Worm (Caenorhabditis elegans): ENCODE data around the gene W07A12.8.

W07A12.8 gene

ce11 chrII:9169450-9169960, 3.9 kb upstream of the W07A12.8 start, which contains the start of gene dpl-1 (continued):
- TF ChIP-seq sptf-1 (tag; optimal IDR thresholded peaks at IDR 0.05), result no peak
- TF ChIP-seq sox-4 (tag; optimal IDR thresholded peaks at IDR 0.05), result no peak
- TF ChIP-seq nhr-84 (tag; optimal IDR thresholded peaks at IDR 0.05), result no peak
- no peak for TF ChIP-seq nhr-28 (tag; optimal IDR thresholded peaks at IDR 0.05)
- TF ChIP-seq nhr-71 (tag; optimal IDR thresholded peaks at IDR 0.05), result peak; percentile 46
- TF ChIP-seq ceh-8 (GFP tag; optimal IDR thresholded peaks at IDR 0.05), result no peak
- peak; percentile 25 for TF ChIP-seq swsn-7 (tag; optimal IDR thresholded peaks at IDR 0.05)
- no peak for TF ChIP-seq dsc-1 (tag; optimal IDR thresholded peaks at IDR 0.05)
- TF ChIP-seq ets-5 (GFP tag; IDR thresholded peaks at IDR 0.05), result no peak
- no peak for TF ChIP-seq egl-13 (tag; optimal IDR thresholded peaks at IDR 0.05)
- TF ChIP-seq grh-1 (GFP tag; IDR thresholded peaks at IDR 0.05), result no peak
- no peak for TF ChIP-seq lin-14 (GFP tag; optimal IDR thresholded peaks at IDR 0.05)
- no peak for TF ChIP-seq pax-3 (tag; optimal IDR thresholded peaks at IDR 0.05)
- TF ChIP-seq xbp-1 (tag; optimal IDR thresholded peaks at IDR 0.05), result peak; percentile 23
- TF ChIP-seq sup-37 (GFP tag; optimal IDR thresholded peaks at IDR 0.05), result no peak
- peak; percentile 32 for TF ChIP-seq mep-1 (tag; optimal IDR thresholded peaks at IDR 0.05)
- TF ChIP-seq aly-2 (tag; optimal IDR thresholded peaks at IDR 0.05), result no peak
- no peak for TF ChIP-seq pag-3 (tag; optimal IDR thresholded peaks at IDR 0.05; ENCODE audit: borderline replicate concordance, insufficient read depth)
- no peak for TF ChIP-seq fkh-10 (GFP tag; optimal IDR thresholded peaks at IDR 0.05)
- TF ChIP-seq lsy-2 (tag; optimal IDR thresholded peaks at IDR 0.05), result peak in 1 of 2 experiments; percentile 77
- no peak for TF ChIP-seq C04F5.9 (tag; optimal IDR thresholded peaks at IDR 0.05)
- TF ChIP-seq nhr-12 (tag; optimal IDR thresholded peaks at IDR 0.05), result no peak
- TF ChIP-seq unc-30 (tag; optimal IDR thresholded peaks at IDR 0.05), result no peak
- TF ChIP-seq nhr-20 (tag; optimal IDR thresholded peaks at IDR 0.05), result peak; percentile 10
- TF ChIP-seq egl-27 (tag; optimal IDR thresholded peaks at IDR 0.05), result no peak
- TF ChIP-seq tlp-1 (tag; optimal IDR thresholded peaks at IDR 0.05), result no peak
- no peak for TF ChIP-seq hlh-17 (GFP tag; optimal IDR thresholded peaks at IDR 0.05; ENCODE audit: borderline replicate concordance)
- no peak for TF ChIP-seq irx-1 (tag; optimal IDR thresholded peaks at IDR 0.05)
- TF ChIP-seq pqm-1 (tag; optimal IDR thresholded peaks at IDR 0.05), result no peak
- TF ChIP-seq dpl-1 (GFP tag; optimal IDR thresholded peaks at IDR 0.05), result peak in 1 of 3 experiments; percentile 82
- no peak for TF ChIP-seq mab-9 (GFP tag; IDR thresholded peaks at IDR 0.05)
- no peak for TF ChIP-seq ztf-11 (tag; optimal IDR thresholded peaks at IDR 0.05)
- no peak for TF ChIP-seq nhr-237 (tag; optimal IDR thresholded peaks at IDR 0.05)
- no peak for TF ChIP-seq hlh-4 (tag; optimal IDR thresholded peaks at IDR 0.05)
- no peak for TF ChIP-seq lin-15B (tag; optimal IDR thresholded peaks at IDR 0.05)
- TF ChIP-seq unc-86 (tag; optimal IDR thresholded peaks at IDR 0.05), result no peak
- peak; percentile 19 for TF ChIP-seq nhr-47 (tag; optimal IDR thresholded peaks at IDR 0.05)
- TF ChIP-seq mef-2 (tag; optimal IDR thresholded peaks at IDR 0.05), result no peak
- no peak for TF ChIP-seq jun-1 (tag; optimal IDR thresholded peaks at IDR 0.05)
- no peak for TF ChIP-seq nhr-90 (tag; optimal IDR thresholded peaks at IDR 0.05; ENCODE audit: poor library complexity)
- peak; percentile 40 for TF ChIP-seq unc-130 (tag; optimal IDR thresholded peaks at IDR 0.05)
- TF ChIP-seq efl-1 (optimal IDR thresholded peaks at IDR 0.05), result peak; percentile 58 to 86
- peak; percentile 85 to 98 for TF ChIP-seq efl-1 (GFP tag; optimal IDR thresholded peaks at IDR 0.05 in 1 of 2)
- TF ChIP-seq mdl-1 (tag; optimal IDR thresholded peaks at IDR 0.05), result peak in 1 of 2 experiments; percentile 44

ce11 chrII:9167730-9168129, 2.1 kb upstream of the W07A12.8 start, which contains the start of gene T23G7.3:
Gene T23G7.3, minus strand, starts transcription at chrII:9167830.
- TF ChIP-seq ets-5 (GFP tag; IDR thresholded peaks at IDR 0.05) (no peak), fos-1 (tag; optimal IDR thresholded peaks at IDR 0.05) (no peak), nhr-47 (tag; optimal IDR thresholded peaks at IDR 0.05) (no peak), efl-1 (optimal IDR thresholded peaks at IDR 0.05) (no peak), efl-1 (GFP tag; optimal IDR thresholded peaks at IDR 0.05 in 1 of 2) (no peak), egl-13 (tag; optimal IDR thresholded peaks at IDR 0.05) (no peak), nhr-28 (tag; optimal IDR thresholded peaks at IDR 0.05) (no peak), elt-2 (tag; optimal IDR thresholded peaks at IDR 0.05) (no peak), nhr-71 (tag; optimal IDR thresholded peaks at IDR 0.05) (no peak), ceh-88 (GFP tag; IDR thresholded peaks at IDR 0.05) (no peak), C04F5.9 (tag; optimal IDR thresholded peaks at IDR 0.05) (no peak), lin-39 (tag; optimal IDR thresholded peaks at IDR 0.05) (no peak), unc-98 (GFP tag; IDR thresholded peaks at IDR 0.05) (no peak), mdl-1 (tag; optimal IDR thresholded peaks at IDR 0.05) (no peak), ceh-8 (GFP tag; optimal IDR thresholded peaks at IDR 0.05) (no peak), swsn-7 (tag; optimal IDR thresholded peaks at IDR 0.05) (no peak), dsc-1 (tag; optimal IDR thresholded peaks at IDR 0.05) (no peak), xbp-1 (tag; optimal IDR thresholded peaks at IDR 0.05) (no peak), lin-15B (tag; optimal IDR thresholded peaks at IDR 0.05) (no peak), lin-35 (GFP tag; optimal IDR thresholded peaks at IDR 0.05) (no peak)
